Fruit fly (Drosophila melanogaster) whole organism, prepupa: Measurements from ENCODE around the gene phr6-4.
A peak's percentile ranks its signal among the peaks of the same experiment; 100 is the strongest.

Source experiments
- CG10631 ChIP-seq: fragments of 200-800 bp; sonication (Bioruptor generic); optimal IDR thresholded peaks from 2 replicates; lab custom pipeline; 2016; ENCODE audit warnings: missing biosample characterization, missing genetic modification characterization
- CG10669 ChIP-seq: fragments of 200-800 bp; sonication (Bioruptor generic); optimal IDR thresholded peaks from 3 replicates; lab custom pipeline; 2018; ENCODE audit warnings: missing biosample characterization, mild to moderate bottlenecking, missing genetic modification characterization, moderate library complexity
- CG16779 ChIP-seq: fragments of 200-800 bp; sonication (Bioruptor generic); optimal IDR thresholded peaks from 3 replicates; lab custom pipeline; 2017; ENCODE audit warnings: missing biosample characterization, mild to moderate bottlenecking, missing genetic modification characterization
- CG3032 ChIP-seq: fragments of 200-800 bp; optimal IDR thresholded peaks from 2 replicates; lab custom pipeline; 2019; ENCODE audit warnings: missing biosample characterization, mild to moderate bottlenecking, missing genetic modification characterization, moderate library complexity
- CG31627 ChIP-seq: fragments of 200-800 bp; sonication (Bioruptor generic); optimal IDR thresholded peaks from 3 replicates; lab custom pipeline; 2016; ENCODE audit warnings: missing biosample characterization, missing genetic modification characterization
- CG32006 ChIP-seq: fragments of 200-800 bp; sonication (Bioruptor generic); optimal IDR thresholded peaks from 3 replicates; lab custom pipeline; 2017; ENCODE audit warnings: missing biosample characterization, mild to moderate bottlenecking, missing genetic modification characterization
- CG4318 ChIP-seq: fragments of 200-800 bp; sonication (Bioruptor generic); optimal IDR thresholded peaks from 3 replicates; lab custom pipeline; 2017; ENCODE audit warnings: missing biosample characterization, mild to moderate bottlenecking, missing genetic modification characterization
- CG6163 ChIP-seq: fragments of 200-800 bp; sonication (Bioruptor generic); IDR thresholded peaks from 3 replicates; pipeline ENCODE4 v1.3.6; 2022; ENCODE audit warnings: missing biosample characterization, missing genetic modification characterization
- CG7368 ChIP-seq: fragments of 200-800 bp; sonication (Bioruptor generic); optimal IDR thresholded peaks from 3 replicates; lab custom pipeline; 2016; ENCODE audit warnings: missing biosample characterization, missing genetic modification characterization
- CG8319 ChIP-seq: fragments of 200-800 bp; sonication (Bioruptor generic); optimal IDR thresholded peaks from 3 replicates; lab custom pipeline; 2016; ENCODE audit warnings: missing biosample characterization, missing genetic modification characterization
- CG8632 ChIP-seq: fragments of 200-800 bp; sonication (Bioruptor generic); optimal IDR thresholded peaks from 3 replicates; lab custom pipeline; 2016; ENCODE audit warnings: missing biosample characterization, missing genetic modification characterization
- CG9139 ChIP-seq: fragments of 200-800 bp; sonication (Bioruptor generic); optimal IDR thresholded peaks from 3 replicates; lab custom pipeline; 2017; ENCODE audit warnings: missing biosample characterization, mild to moderate bottlenecking, missing genetic modification characterization
- Eip75B ChIP-seq: fragments of 200-800 bp; sonication (Bioruptor generic); optimal IDR thresholded peaks from 3 replicates; lab custom pipeline; 2016; ENCODE audit warnings: missing biosample characterization, missing genetic modification characterization
- Ets21C ChIP-seq: fragments of 200-800 bp; sonication (Bioruptor generic); optimal IDR thresholded peaks from 3 replicates; lab custom pipeline; 2016; ENCODE audit warnings: missing biosample characterization, missing genetic modification characterization
- Ets96B ChIP-seq: fragments of 200-800 bp; optimal IDR thresholded peaks from 2 replicates; lab custom pipeline; 2019; ENCODE audit warnings: missing biosample characterization, mild to moderate bottlenecking, missing genetic modification characterization, moderate library complexity
- Gug ChIP-seq: fragments of 200-800 bp; sonication (Bioruptor generic); IDR thresholded peaks from 2 replicates; pipeline ENCODE4 v1.3.6; 2022; ENCODE audit warnings: missing biosample characterization, missing genetic modification characterization
- Hr39 ChIP-seq: fragments of 200-800 bp; sonication (Bioruptor generic); optimal IDR thresholded peaks from 2 replicates; lab custom pipeline; 2016; ENCODE audit warnings: missing biosample characterization, missing genetic modification characterization
- Hr4 ChIP-seq: fragments of 200-800 bp; sonication (Bioruptor generic); optimal IDR thresholded peaks from 3 replicates; lab custom pipeline; 2016; ENCODE audit warnings: missing biosample characterization, missing genetic modification characterization
- Smox ChIP-seq: fragments of 200-800 bp; sonication (Bioruptor generic); optimal IDR thresholded peaks from 3 replicates; lab custom pipeline; 2016; ENCODE audit warnings: missing biosample characterization, missing genetic modification characterization
- Sox14 ChIP-seq: fragments of 200-800 bp; sonication (Bioruptor generic); optimal IDR thresholded peaks from 3 replicates; lab custom pipeline; 2016; ENCODE audit warnings: missing biosample characterization, missing genetic modification characterization
- eg ChIP-seq: fragments of 200-800 bp; sonication (Bioruptor generic); IDR thresholded peaks from 3 replicates; pipeline ENCODE4 v1.3.6; 2022; ENCODE audit warnings: missing biosample characterization, missing genetic modification characterization
- fd59A ChIP-seq: fragments of 200-800 bp; sonication (Bioruptor generic); optimal IDR thresholded peaks from 2 replicates; lab custom pipeline; 2017; ENCODE audit warnings: missing biosample characterization, mild to moderate bottlenecking, missing genetic modification characterization, missing genetic modification reagents
- pdm3 ChIP-seq: fragments of 200-800 bp; sonication (Bioruptor generic); optimal IDR thresholded peaks from 3 replicates; lab custom pipeline; 2016; ENCODE audit warnings: missing biosample characterization, missing genetic modification characterization
- salr ChIP-seq, 2 experiments: fragments of 200-800 bp; sonication (Bioruptor generic); optimal IDR thresholded peaks; 3 replicates each; lab custom pipeline; 2016 to 2018; ENCODE audit warnings: missing biosample characterization in 2 of 2, missing genetic modification characterization in 2 of 2, mild to moderate bottlenecking in 1 of 2

The phr6-4 gene

dm6 chr2L:20601282-20601681 is 44.3 kb downstream of the phr6-4 start:
- no peak for TF ChIP-seq Sox14 (GFP tag; lab: Kevin White, UChicago)
- TF ChIP-seq Hr39 (GFP tag; lab: Kevin White, UChicago): no peak
- no peak for TF ChIP-seq CG9139
- TF ChIP-seq Hr4: no peak
- TF ChIP-seq CG3032 (tag; lab: Kevin White, UChicago): no peak
- TF ChIP-seq CG7368 (GFP tag; lab: Kevin White, UChicago): no peak
- TF ChIP-seq CG32006 (GFP tag; lab: Kevin White, UChicago): no peak
- no peak for TF ChIP-seq Gug (GFP tag; lab: Robert Waterston, UW)
- no peak for TF ChIP-seq CG31627
- no peak for TF ChIP-seq Ets21C (GFP tag; lab: Kevin White, UChicago)
- no peak for TF ChIP-seq CG10669
- TF ChIP-seq Eip75B (GFP tag; lab: Kevin White, UChicago): no peak
- TF ChIP-seq CG10631 (GFP tag; lab: Kevin White, UChicago): no peak
- no peak for TF ChIP-seq CG4318 (GFP tag; lab: Kevin White, UChicago)
- no peak for TF ChIP-seq CG16779 (tag; lab: Kevin White, UChicago)
- TF ChIP-seq Smox (GFP tag; lab: Kevin White, UChicago): no peak
- TF ChIP-seq pdm3 (GFP tag; lab: Kevin White, UChicago): no peak
- TF ChIP-seq eg (GFP tag; lab: Robert Waterston, UW): no peak

dm6 chr2L:20597744-20598143 is 47.8 kb downstream of the phr6-4 start:
- TF ChIP-seq Ets96B (tag; lab: Kevin White, UChicago) (no peak), CG8632 (GFP tag; lab: Kevin White, UChicago) (no peak), CG6163 (GFP tag; lab: Robert Waterston, UW) (0 out of 3 replicates have a peak, but pooled peaks have one; percentile 23), salr (GFP tag; optimal IDR thresholded peaks at IDR 0.05; lab: Kevin White, UChicago) (no peak), CG8319 (GFP tag; lab: Kevin White, UChicago) (no peak), fd59A (GFP tag; lab: Kevin White, UChicago) (no peak)
